Fruit fly (Drosophila melanogaster): ENCODE data around the gene Syn.

Gene Syn

dm6 chr3R:10226132-10227023 lies 35.9 kb downstream of the Syn start (continued):
- TF ChIP-seq CG42726 (GFP tag; IDR thresholded peaks at IDR 0.05; ENCODE audit: partially characterized antibody) = 0 out of 2 replicates have a peak, but pooled peaks have one; percentile 17
- TF ChIP-seq oc (tag; optimal IDR thresholded peaks at IDR 0.05) = no peak
- peak; percentile 40; the same call in 1 of the 3 replicates for TF ChIP-seq Dbx (GFP tag; IDR thresholded peaks at IDR 0.05)
- TF ChIP-seq pzg (GFP tag; optimal IDR thresholded peaks at IDR 0.05) = peak; percentile 4
- TF ChIP-seq unc-4 (GFP tag; IDR thresholded peaks at IDR 0.05; ENCODE audit: partially characterized antibody) = 0 out of 2 replicates have a peak, but pooled peaks have one; percentile 20
- TF ChIP-seq CG8478 (optimal IDR thresholded peaks at IDR 0.05) = peak; percentile 59

dm6 chr3R:10227990-10228389 lies 37.5 kb downstream of the Syn start:
- TF ChIP-seq Xbp1 (GFP tag; optimal IDR thresholded peaks at IDR 0.05) (peak; percentile 5), CG32532 (GFP tag; IDR thresholded peaks at IDR 0.05) (no peak), tx (GFP tag; optimal IDR thresholded peaks at IDR 0.05) (no peak), lab (GFP tag; optimal IDR thresholded peaks at IDR 0.05) (peak; percentile 34), CG7839 (tag; optimal IDR thresholded peaks at IDR 0.05) (peak; percentile 8), crp (GFP tag; optimal IDR thresholded peaks at IDR 0.05) (no peak), gem (tag; optimal IDR thresholded peaks at IDR 0.05) (peak; percentile 28), CG7357 (GFP tag; IDR thresholded peaks at IDR 0.05) (no peak), row (GFP tag; IDR thresholded peaks at IDR 0.05) (peak; percentile 13; the same call in 1 of the 3 replicates), Atf6 (GFP tag; IDR thresholded peaks at IDR 0.05) (no peak), CG33213 (GFP tag; optimal IDR thresholded peaks at IDR 0.05) (no peak), CG4820 (GFP tag; optimal IDR thresholded peaks at IDR 0.05) (no peak), cas (GFP tag; IDR thresholded peaks at IDR 0.05) (no peak), bcd (GFP tag; optimal IDR thresholded peaks at IDR 0.05) (no peak), Sox102F (GFP tag; optimal IDR thresholded peaks at IDR 0.05) (peak; percentile 4), Ptx1 (GFP tag; IDR thresholded peaks at IDR 0.05) (peak; percentile 39), Ets65A (GFP tag) (peak; percentile 62), sens (GFP tag) (peak; percentile 64), Abd-B (GFP tag; optimal IDR thresholded peaks at IDR 0.05) (peak; percentile 2), sisA (GFP tag; IDR thresholded peaks at IDR 0.05) (peak; percentile 35; the same call in 1 of the 2 replicates), dmrt99B (tag; optimal IDR thresholded peaks at IDR 0.05) (peak; percentile 27), CG4328 (GFP tag; optimal IDR thresholded peaks at IDR 0.05) (no peak), fd96Cb (tag; optimal IDR thresholded peaks at IDR 0.05) (peak; percentile 5)

dm6 chr3R:10251218-10251617 lies 60.7 kb downstream of the Syn start, which contains the start of gene CG3999:
CG3999 (plus strand) TSS chr3R:10251518.
- TF ChIP-seq Sox102F (GFP tag; optimal IDR thresholded peaks at IDR 0.05) (no peak), CG32772 (GFP tag; IDR thresholded peaks at IDR 0.05) (no peak), h (optimal IDR thresholded peaks at IDR 0.05) (no peak), CG12155 (GFP tag; optimal IDR thresholded peaks at IDR 0.05) (no peak), CG10366 (GFP tag; IDR thresholded peaks at IDR 0.05) (no peak)

dm6 chr3R:10251846-10252245 lies 61.4 kb downstream of the Syn start:
- TF ChIP-seq CG8388 (GFP tag; optimal IDR thresholded peaks at IDR 0.05) (no peak), kah (GFP tag; optimal IDR thresholded peaks at IDR 0.05) (no peak), sug (tag; optimal IDR thresholded peaks at IDR 0.05) (peak; percentile 94), Dp (GFP tag; optimal IDR thresholded peaks at IDR 0.05) (no peak), Dll (GFP tag; IDR thresholded peaks at IDR 0.05; ENCODE audit: partially characterized antibody) (no peak), repo (GFP tag; optimal IDR thresholded peaks at IDR 0.05) (no peak)

All from whole organism, embryonic.